Worm (Caenorhabditis elegans): ENCODE results near the gene nhr-70.

ce11 chrV:18578306-18578705 is 38.1 kb upstream of the nhr-70 start:
- TF ChIP-seq gmeb-2 (tag; optimal IDR thresholded peaks at IDR 0.05) (no peak), ceh-6 (GFP tag; optimal IDR thresholded peaks at IDR 0.05) (no peak), nhr-11 (tag; optimal IDR thresholded peaks at IDR 0.05) (no peak), dve-1 (tag; optimal IDR thresholded peaks at IDR 0.05) (no peak), fkh-6 (tag; optimal IDR thresholded peaks at IDR 0.05) (no peak), eyg-1 (tag; optimal IDR thresholded peaks at IDR 0.05) (no peak), ceh-19 (GFP tag; optimal IDR thresholded peaks at IDR 0.05) (no peak), sox-2 (GFP tag; IDR thresholded peaks at IDR 0.05) (no peak), hlh-30 (tag; optimal IDR thresholded peaks at IDR 0.05; ENCODE audit: insufficient read depth) (no peak), zip-5 (tag; optimal IDR thresholded peaks at IDR 0.05) (no peak)

Measured in whole organism, late embryonic.